Worm (Caenorhabditis elegans) whole organism, young adult: ENCODE measurements around the gene F46B3.1.

Experiments used
- B0035.1 ChIP-seq: sonication (generic microtip); optimal IDR thresholded peaks from 2 replicates; lab custom pipeline; 2016; ENCODE audit warnings: missing genetic modification characterization, mild to moderate bottlenecking, missing compliant biosample characterization, missing genotype, missing genetic modification reagents
- B0261.1 ChIP-seq: sonication (generic microtip); optimal IDR thresholded peaks from 2 replicates; lab custom pipeline; 2016; ENCODE audit warnings: mild to moderate bottlenecking, missing genetic modification characterization, moderate library complexity, missing compliant biosample characterization
- F10E7.11 ChIP-seq: sonication (generic microtip); optimal IDR thresholded peaks from 2 replicates; lab custom pipeline; 2017; ENCODE audit warnings: mild to moderate bottlenecking, missing genetic modification characterization, moderate library complexity, missing compliant biosample characterization
- F22D6.2 ChIP-seq: sonication (generic microtip); optimal IDR thresholded peaks from 2 replicates; lab custom pipeline; 2016; ENCODE audit warnings: mild to moderate bottlenecking, missing genetic modification characterization, missing compliant biosample characterization
- F55B11.4 ChIP-seq: sonication (generic microtip); optimal IDR thresholded peaks from 2 replicates; lab custom pipeline; 2016; ENCODE audit warnings: missing compliant biosample characterization, missing genetic modification characterization, borderline replicate concordance; ENCODE audit not compliant: insufficient read depth
- akir-1 ChIP-seq: fragments of 200-800 bp; sonication (Bioruptor generic); optimal IDR thresholded peaks from 2 replicates; lab custom pipeline; 2018; ENCODE audit warnings: mild to moderate bottlenecking, missing genetic modification characterization, moderate library complexity, missing compliant biosample characterization
- aptf-3 ChIP-seq: fragments of 200-800 bp; sonication (Bioruptor generic); IDR thresholded peaks from 2 replicates; pipeline ENCODE4 v1.3.6; 2022; ENCODE audit warnings: missing genetic modification characterization, missing compliant biosample characterization
- atf-7 ChIP-seq: sonication (generic microtip); optimal IDR thresholded peaks from 2 replicates; lab custom pipeline; 2017; ENCODE audit warnings: mild to moderate bottlenecking, missing genetic modification characterization, missing compliant biosample characterization
- attf-3 ChIP-seq: fragments of 200-800 bp; sonication (Bioruptor generic); conservative IDR thresholded peaks from 2 replicates; pipeline ENCODE4 v1.3.6; 2022; ENCODE audit warnings: missing genetic modification reagents, missing genetic modification characterization, missing compliant biosample characterization
- bed-1 ChIP-seq: fragments of 200-800 bp; sonication (Bioruptor generic); IDR thresholded peaks from 2 replicates; pipeline ENCODE4 v1.3.6; 2022; ENCODE audit warnings: missing genetic modification reagents, missing genetic modification characterization, missing compliant biosample characterization
- ceh-58 ChIP-seq: fragments of 200-800 bp; sonication (Bioruptor generic); IDR thresholded peaks from 2 replicates; pipeline ENCODE4 v1.3.6; 2022; ENCODE audit warnings: missing genetic modification characterization, missing compliant biosample characterization
- die-1 ChIP-seq: sonication (generic microtip); optimal IDR thresholded peaks from 2 replicates; lab custom pipeline; 2016; ENCODE audit warnings: missing genotype, mild to moderate bottlenecking, missing genetic modification characterization, missing compliant biosample characterization
- dpl-1 ChIP-seq: fragments of 150-350 bp; optimal IDR thresholded peaks from 2 replicates; lab custom pipeline; 2014; ENCODE audit warnings: missing biosample characterization, missing genetic modification reagents, missing genetic modification characterization
- him-1 ChIP-seq: sonication (generic microtip); optimal IDR thresholded peaks from 2 replicates; lab custom pipeline; 2016; ENCODE audit warnings: missing genotype, missing genetic modification reagents, missing genetic modification characterization, missing compliant biosample characterization
- lin-35 ChIP-seq, 3 experiments: fragments of 150-350 bp in 2 of 3; sonication (generic microtip) in 1 of 3; optimal IDR thresholded peaks; 2 replicates each; lab custom pipeline; 2014 to 2018; ENCODE audit warnings: missing biosample characterization in 3 of 3, missing genetic modification characterization in 3 of 3, missing genetic modification reagents in 3 of 3
- nfya-1 ChIP-seq: sonication (generic microtip); optimal IDR thresholded peaks from 2 replicates; lab custom pipeline; 2017; ENCODE audit warnings: antibody characterized with exemption, missing compliant biosample characterization, missing genetic modification characterization, borderline replicate concordance; ENCODE audit not compliant: insufficient read depth
- snpc-1.1 ChIP-seq: sonication (generic microtip); optimal IDR thresholded peaks from 2 replicates; lab custom pipeline; 2017; ENCODE audit warnings: missing genetic modification characterization, mild to moderate bottlenecking, missing compliant biosample characterization, antibody characterized with exemption, moderate library complexity, missing genotype, missing genetic modification reagents; ENCODE audit not compliant: insufficient read depth
- xnd-1 ChIP-seq: sonication (generic microtip); optimal IDR thresholded peaks from 2 replicates; lab custom pipeline; 2016; ENCODE audit warnings: missing genotype, missing genetic modification reagents, missing genetic modification characterization, missing compliant biosample characterization
- ztf-6 ChIP-seq: fragments of 200-800 bp; sonication (Bioruptor generic); IDR thresholded peaks from 2 replicates; pipeline ENCODE4 v1.3.6; 2022; ENCODE audit warnings: missing genetic modification reagents, missing genetic modification characterization, missing compliant biosample characterization

F46B3.1 gene

ce11 chrV:20547048-20547447 lies 49.9 kb downstream of the F46B3.1 start, which contains the start of gene Y38H6C.18:
TSS of gene Y38H6C.18 (minus strand) at chrV:20547148.
- TF ChIP-seq bed-1 (GFP tag; lab: Robert Waterston, UW) (no peak), attf-3 (GFP tag; lab: Robert Waterston, UW) (no peak), snpc-1.1 (tag; lab: Kevin White, UChicago) (no peak), lin-35 (GFP tag; optimal IDR thresholded peaks at IDR 0.05; lab: Kevin White, UChicago) (no peak), B0035.1 (tag; lab: Kevin White, UChicago) (no peak), B0261.1 (tag; lab: Kevin White, UChicago) (no peak), ztf-6 (GFP tag; lab: Robert Waterston, UW) (no peak), xnd-1 (tag; lab: Kevin White, UChicago) (no peak), aptf-3 (GFP tag; lab: Robert Waterston, UW) (no peak), F55B11.4 (tag; lab: Kevin White, UChicago) (no peak), atf-7 (tag; lab: Kevin White, UChicago) (no peak), nfya-1 (tag; lab: Kevin White, UChicago) (no peak), F10E7.11 (tag; lab: Kevin White, UChicago) (no peak), die-1 (tag; lab: Kevin White, UChicago) (no peak), him-1 (tag; lab: Kevin White, UChicago) (no peak), F22D6.2 (tag; lab: Kevin White, UChicago) (no peak), dpl-1 (GFP tag; lab: Kevin White, UChicago) (no peak), ceh-58 (GFP tag; lab: Robert Waterston, UW) (no peak), akir-1 (GFP tag; lab: Kevin White, UChicago) (no peak)
- TF ChIP-seq, all 124 proteins: peak for 0
